Fruit fly (Drosophila melanogaster) whole organism, embryonic: Measurements from ENCODE around the gene CG34163.

Experiments used
- CG18011 ChIP-seq: fragments of 200-800 bp; sonication (Bioruptor generic); optimal IDR thresholded peaks from 2 replicates; lab custom pipeline; 2017; ENCODE audit warnings: missing biosample characterization, missing genetic modification characterization, mild to moderate bottlenecking, moderate library complexity, missing genotype
- Dad ChIP-seq: fragments of 200-800 bp; sonication (Bioruptor generic); optimal IDR thresholded peaks from 3 replicates; lab custom pipeline; 2016; ENCODE audit warnings: missing biosample characterization, missing genetic modification characterization
- dpn ChIP-seq, 2 experiments: fragments of 200-800 bp; sonication (Bioruptor generic); optimal IDR thresholded peaks; 3 replicates each; lab custom pipeline; 2016; ENCODE audit warnings: missing biosample characterization in 2 of 2, missing genetic modification characterization in 2 of 2
- rib ChIP-seq: fragments of 200-800 bp; sonication (Bioruptor generic); IDR thresholded peaks from 2 replicates; pipeline ENCODE4 v1.3.6; 2022; ENCODE audit warnings: missing biosample characterization, missing genetic modification characterization

DNA sequence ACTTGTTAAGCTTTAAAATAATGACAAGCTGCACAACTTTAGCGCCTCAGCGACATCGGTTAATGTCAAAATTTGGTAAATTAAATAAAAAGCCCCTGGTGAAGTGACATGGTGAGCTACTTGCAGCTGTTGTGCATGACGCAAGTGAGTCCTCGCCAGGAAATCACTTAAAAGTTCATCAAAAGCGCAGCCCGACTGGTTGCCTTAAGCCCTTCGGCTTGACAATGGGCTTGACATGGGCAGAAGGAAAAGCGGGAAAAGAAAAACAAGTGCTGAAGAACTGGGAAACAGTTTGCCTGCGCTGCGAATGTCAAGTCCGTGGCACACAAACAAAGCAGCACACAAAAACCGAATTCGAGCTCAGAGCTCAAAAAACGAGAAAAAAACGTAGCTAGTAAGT, 40.4 kb upstream of the CG34163 start, which contains the start of gene CG16964:
- no peak for TF ChIP-seq CG18011 (GFP tag; lab: Kevin White, UChicago)
- no peak for TF ChIP-seq rib (GFP tag; lab: Robert Waterston, UW)
- no peak for TF ChIP-seq Dad (GFP tag; lab: Kevin White, UChicago)
- TF ChIP-seq dpn (GFP tag; optimal IDR thresholded peaks at IDR 0.05; lab: Kevin White, UChicago) = no peak
